Worm (Caenorhabditis elegans) whole organism, L4 larva: Measurements from ENCODE around the gene C05D11.5.
A peak's percentile ranks its signal among the peaks of the same experiment; 100 is the strongest.

Experiments used
- hmg-1.1 ChIP-seq: fragments of 200-800 bp; sonication (Bioruptor generic); IDR thresholded peaks from 2 replicates; pipeline ENCODE4 v1.3.6; 2022; ENCODE audit warnings: missing genetic modification reagents, missing genetic modification characterization, missing compliant biosample characterization
- mxl-2 ChIP-seq: fragments of 200-800 bp; sonication (Bioruptor generic); conservative IDR thresholded peaks from 2 replicates; pipeline ENCODE4 v1.3.6; 2022; ENCODE audit warnings: missing genetic modification reagents, missing genetic modification characterization, missing compliant biosample characterization

DNA sequence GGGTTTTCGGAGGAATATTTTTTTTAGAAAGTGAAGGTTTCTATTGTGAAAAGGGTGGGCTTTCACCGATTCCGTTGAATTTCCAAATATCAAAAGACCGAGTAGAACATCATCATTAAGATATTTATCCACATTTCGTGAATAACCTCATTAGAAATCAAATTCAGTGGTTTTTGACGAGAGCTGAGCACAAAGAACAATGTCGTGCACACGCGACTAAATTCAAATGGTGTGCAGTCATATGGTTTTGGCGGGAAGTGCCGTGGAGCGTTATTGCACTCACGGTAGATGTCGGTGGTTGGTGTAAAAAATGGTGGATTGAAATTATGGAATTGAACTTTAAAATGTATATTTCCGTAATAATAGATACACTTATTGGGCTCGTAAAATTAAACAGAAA lies 40.9 kb upstream of the C05D11.5 start:
- TF ChIP-seq mxl-2 (GFP tag; lab: Robert Waterston, UW) (no peak), hmg-1.1 (0 out of 2 replicates have a peak, but pooled peaks have one; percentile 11)
